Worm (Caenorhabditis elegans) whole organism, late embryonic: ENCODE data around the gene rpac-19.

ENCODE experiments used
- F13H6.1 ChIP-seq: sonication (generic microtip); optimal IDR thresholded peaks from 2 replicates; lab custom pipeline; 2016; ENCODE audit warnings: missing genetic modification characterization, missing compliant biosample characterization
- K02D7.2 ChIP-seq: sonication (generic microtip); optimal IDR thresholded peaks from 2 replicates; lab custom pipeline; 2017; ENCODE audit warnings: mild to moderate bottlenecking, missing genetic modification characterization, missing compliant biosample characterization
- Y22D7AL.16 ChIP-seq: sonication (generic microtip); optimal IDR thresholded peaks from 2 replicates; lab custom pipeline; 2016; ENCODE audit warnings: missing genetic modification characterization, missing compliant biosample characterization
- ahr-1 ChIP-seq: sonication (generic microtip); optimal IDR thresholded peaks from 2 replicates; lab custom pipeline; 2016; ENCODE audit warnings: missing genetic modification characterization, missing compliant biosample characterization
- ama-1 ChIP-seq: fragments of 150-350 bp; optimal IDR thresholded peaks from 2 replicates; lab custom pipeline; 2014
- ceh-14 ChIP-seq: sonication (generic microtip); optimal IDR thresholded peaks from 2 replicates; lab custom pipeline; 2016; ENCODE audit warnings: missing genotype, missing genetic modification characterization, missing compliant biosample characterization
- ceh-18 ChIP-seq: sonication (generic microtip); optimal IDR thresholded peaks from 2 replicates; lab custom pipeline; 2016; ENCODE audit warnings: missing genetic modification characterization, missing compliant biosample characterization
- ceh-2 ChIP-seq: sonication (generic microtip); optimal IDR thresholded peaks from 2 replicates; lab custom pipeline; 2016; ENCODE audit warnings: missing genotype, missing genetic modification characterization, missing compliant biosample characterization
- ceh-22 ChIP-seq: sonication (generic microtip); optimal IDR thresholded peaks from 2 replicates; lab custom pipeline; 2017; ENCODE audit warnings: missing biosample characterization, missing genetic modification characterization
- ceh-31 ChIP-seq: sonication (generic microtip); optimal IDR thresholded peaks from 2 replicates; lab custom pipeline; 2016; ENCODE audit warnings: missing genetic modification characterization, missing compliant biosample characterization
- ceh-34 ChIP-seq: sonication (generic microtip); optimal IDR thresholded peaks from 2 replicates; lab custom pipeline; 2016; ENCODE audit warnings: mild to moderate bottlenecking, missing genetic modification characterization, missing compliant biosample characterization
- elt-2 ChIP-seq: sonication (generic microtip); optimal IDR thresholded peaks from 2 replicates; lab custom pipeline; 2016; ENCODE audit warnings: missing genetic modification reagents, missing genetic modification characterization, missing compliant biosample characterization
- elt-4 ChIP-seq: sonication (generic microtip); optimal IDR thresholded peaks from 2 replicates; lab custom pipeline; 2016; ENCODE audit warnings: missing genetic modification characterization, missing compliant biosample characterization
- fax-1 ChIP-seq: sonication (generic microtip); optimal IDR thresholded peaks from 2 replicates; lab custom pipeline; 2016; ENCODE audit warnings: missing genotype, missing genetic modification characterization, missing compliant biosample characterization
- fkh-6 ChIP-seq: sonication (generic microtip); optimal IDR thresholded peaks from 2 replicates; lab custom pipeline; 2016; ENCODE audit warnings: missing genetic modification characterization, missing compliant biosample characterization
- hlh-30 ChIP-seq: sonication (generic microtip); optimal IDR thresholded peaks from 2 replicates; lab custom pipeline; 2017; ENCODE audit warnings: antibody characterized with exemption, missing genetic modification characterization, missing compliant biosample characterization; ENCODE audit not compliant: insufficient read depth
- hlh-8 ChIP-seq: sonication (generic microtip); optimal IDR thresholded peaks from 2 replicates; lab custom pipeline; 2016; ENCODE audit warnings: missing genotype, missing genetic modification characterization, missing compliant biosample characterization
- lim-6 ChIP-seq: sonication (generic microtip); optimal IDR thresholded peaks from 2 replicates; lab custom pipeline; 2016; ENCODE audit warnings: missing genetic modification characterization, missing compliant biosample characterization
- nfya-1 ChIP-seq: sonication (generic microtip); optimal IDR thresholded peaks from 2 replicates; lab custom pipeline; 2017; ENCODE audit warnings: missing genetic modification characterization, mild to moderate bottlenecking, missing compliant biosample characterization, antibody characterized with exemption, moderate library complexity
- nhr-11 ChIP-seq: fragments of 150-350 bp; optimal IDR thresholded peaks from 2 replicates; lab custom pipeline; 2014; ENCODE audit warnings: missing biosample characterization, missing genetic modification characterization
- odd-2 ChIP-seq: sonication (generic microtip); optimal IDR thresholded peaks from 2 replicates; lab custom pipeline; 2017; ENCODE audit warnings: antibody characterized with exemption, mild to moderate bottlenecking, missing genetic modification characterization, missing compliant biosample characterization
- pag-3 ChIP-seq: sonication (generic microtip); optimal IDR thresholded peaks from 2 replicates; lab custom pipeline; 2016; ENCODE audit warnings: missing compliant biosample characterization, missing genetic modification characterization, borderline replicate concordance
- pros-1 ChIP-seq: fragments of 150-350 bp; optimal IDR thresholded peaks from 2 replicates; lab custom pipeline; 2014; ENCODE audit warnings: missing biosample characterization, missing genetic modification reagents, missing genetic modification characterization
- rnt-1 ChIP-seq: sonication (generic microtip); optimal IDR thresholded peaks from 2 replicates; lab custom pipeline; 2016; ENCODE audit warnings: missing genetic modification characterization, missing compliant biosample characterization
- sdc-2 ChIP-seq: sonication (generic microtip); optimal IDR thresholded peaks from 2 replicates; lab custom pipeline; 2016; ENCODE audit warnings: missing genotype, missing genetic modification characterization, missing compliant biosample characterization
- tbx-2 ChIP-seq: sonication (generic microtip); optimal IDR thresholded peaks from 2 replicates; lab custom pipeline; 2016; ENCODE audit warnings: missing genetic modification characterization, missing compliant biosample characterization
- ttx-3 ChIP-seq: sonication (generic microtip); optimal IDR thresholded peaks from 2 replicates; lab custom pipeline; 2016; ENCODE audit warnings: missing genetic modification reagents, missing genetic modification characterization, missing compliant biosample characterization
- unc-42 ChIP-seq: sonication (generic microtip); optimal IDR thresholded peaks from 2 replicates; lab custom pipeline; 2016; ENCODE audit warnings: missing genotype, missing genetic modification characterization, missing compliant biosample characterization
- unc-55 ChIP-seq: sonication (generic microtip); optimal IDR thresholded peaks from 2 replicates; lab custom pipeline; 2017; ENCODE audit warnings: missing biosample characterization, missing genetic modification reagents, missing genetic modification characterization
- ztf-16 ChIP-seq: sonication (generic microtip); optimal IDR thresholded peaks from 2 replicates; lab custom pipeline; 2017; ENCODE audit warnings: missing genetic modification characterization, missing compliant biosample characterization

rpac-19 gene

DNA sequence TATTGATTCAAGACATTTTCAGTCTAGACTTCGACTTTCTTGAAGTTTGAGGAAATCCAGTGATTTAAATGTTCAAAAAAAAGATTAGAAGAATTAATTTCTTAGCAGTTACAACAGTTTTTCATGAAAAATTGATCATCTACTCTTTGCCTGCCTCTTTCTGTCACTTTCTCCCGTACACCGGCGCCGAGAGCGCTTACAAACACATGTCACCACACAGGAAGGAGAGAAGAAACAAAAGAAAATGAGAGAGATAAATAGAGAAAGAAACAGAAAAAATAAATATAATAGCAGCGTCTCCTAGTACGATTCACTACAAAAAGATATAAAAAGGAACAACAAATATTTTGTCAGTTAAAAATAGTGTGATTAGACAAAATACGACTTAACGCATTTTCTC is 37.0 kb upstream of the rpac-19 start:
- TF ChIP-seq ama-1 (lab: Kevin White, UChicago) (no peak), unc-55 (peak; percentile 53), ceh-2 (no peak), nhr-11 (no peak), ttx-3 (no peak), pros-1 (no peak), ceh-22 (tag; lab: Kevin White, UChicago) (no peak)
- TF ChIP-seq, all 69 proteins: peak for 1

DNA sequence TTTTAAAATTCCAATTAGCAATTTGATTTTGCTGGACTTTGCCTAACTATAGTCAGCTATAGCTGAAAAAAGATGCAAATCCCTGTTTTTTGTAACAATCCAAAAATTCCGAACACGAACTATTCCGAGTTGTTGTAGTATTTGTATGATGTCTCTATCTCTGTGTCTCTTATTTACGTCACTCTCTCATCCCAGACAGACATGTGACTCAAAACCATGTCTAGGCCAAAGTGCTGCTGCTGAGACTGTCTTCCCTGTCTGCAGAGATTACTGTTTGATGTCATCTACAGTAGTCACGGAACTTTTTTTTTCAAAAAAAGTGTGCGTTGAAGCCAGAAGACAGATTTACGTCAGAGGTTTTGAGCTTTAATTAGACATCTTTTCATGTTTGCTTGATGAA is 36.6 kb upstream of the rpac-19 start:
- TF ChIP-seq lim-6 (tag; lab: Kevin White, UChicago): no peak
- peak; percentile 48 for TF ChIP-seq hlh-30 (tag; lab: Kevin White, UChicago)
- TF ChIP-seq, all 69 proteins: peak for 1

DNA sequence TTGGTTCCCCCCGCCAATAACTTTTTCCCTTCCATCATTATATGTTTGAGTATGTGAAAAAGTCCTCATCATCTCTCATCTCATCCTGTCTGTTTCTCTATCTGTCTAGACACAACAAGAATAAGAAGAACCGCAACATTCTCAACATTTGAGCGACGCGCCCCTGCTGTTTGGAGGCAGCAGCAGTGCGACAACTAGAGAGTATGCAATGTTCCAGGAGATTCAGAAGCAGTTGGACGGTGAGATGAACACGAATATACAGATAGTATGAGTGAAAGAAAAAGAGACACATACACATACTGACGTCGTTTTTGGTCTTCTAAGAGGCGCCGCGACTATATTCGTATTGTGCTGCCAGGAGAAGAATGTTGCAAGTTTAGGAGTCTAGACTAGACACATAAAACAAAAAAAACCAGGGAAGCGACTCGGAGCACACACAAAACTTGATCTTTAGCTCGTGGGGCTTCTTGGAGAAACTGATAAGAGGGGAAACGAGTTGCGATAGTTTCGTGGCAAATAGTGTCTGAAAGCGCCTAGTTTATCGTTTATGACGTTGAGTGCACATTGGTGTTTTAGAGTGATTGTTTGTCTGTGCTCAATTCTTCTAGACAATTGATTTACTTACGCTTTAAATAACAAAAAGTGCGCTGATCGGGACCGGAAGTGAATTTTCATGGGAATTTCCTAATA is 36.0 kb upstream of the rpac-19 start:
- TF ChIP-seq nfya-1 (peak; percentile 19), ceh-31 (no peak), unc-42 (tag; lab: Kevin White, UChicago) (no peak), rnt-1 (tag; lab: Kevin White, UChicago) (peak; percentile 13), ama-1 (lab: Kevin White, UChicago) (no peak), lim-6 (tag; lab: Kevin White, UChicago) (no peak), ztf-16 (tag; lab: Kevin White, UChicago) (no peak), ceh-14 (no peak), elt-2 (tag; lab: Kevin White, UChicago) (peak; percentile 15), F13H6.1 (tag; lab: Kevin White, UChicago) (no peak), unc-55 (peak; percentile 51)

DNA sequence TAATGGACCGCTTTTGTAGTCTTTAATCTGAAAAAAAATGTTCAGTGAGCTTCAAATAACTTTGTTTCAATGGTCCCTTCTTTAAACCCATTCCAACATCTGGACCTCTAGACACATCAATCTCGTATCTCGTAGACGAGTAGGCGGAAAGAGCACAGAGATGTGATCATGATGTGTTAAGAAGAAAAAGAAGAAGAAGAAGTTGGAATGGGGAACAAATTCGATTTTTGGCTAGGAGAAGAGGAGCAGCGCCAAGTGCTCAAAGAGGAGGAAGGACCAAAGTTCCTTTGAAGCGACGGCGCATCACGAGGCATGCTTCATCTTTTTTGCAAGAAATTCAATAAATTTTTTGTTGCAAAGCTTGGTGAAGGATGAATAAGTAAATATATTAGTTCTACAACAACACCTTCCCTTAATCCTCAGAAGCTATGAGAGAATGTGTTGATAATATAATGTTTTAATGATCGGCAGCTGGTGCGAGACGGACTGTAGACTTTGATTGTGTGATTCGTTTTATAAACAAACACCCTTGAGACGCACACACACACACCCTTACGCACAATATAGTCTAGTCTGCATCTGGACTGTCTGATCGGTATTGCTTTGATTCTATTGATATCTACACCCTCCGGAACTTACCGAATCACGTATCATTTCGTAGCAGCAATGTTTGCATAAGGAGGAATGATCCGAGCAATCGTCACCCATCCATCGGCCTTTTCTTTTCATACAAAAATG is 35.0 kb upstream of the rpac-19 start:
- peak; percentile 13 for TF ChIP-seq odd-2 (tag; lab: Kevin White, UChicago)
- TF ChIP-seq unc-42 (tag; lab: Kevin White, UChicago): peak; percentile 46
- no peak for TF ChIP-seq hlh-8 (tag; lab: Kevin White, UChicago)
- TF ChIP-seq pag-3: no peak
- TF ChIP-seq elt-4 (tag; lab: Kevin White, UChicago): no peak

DNA sequence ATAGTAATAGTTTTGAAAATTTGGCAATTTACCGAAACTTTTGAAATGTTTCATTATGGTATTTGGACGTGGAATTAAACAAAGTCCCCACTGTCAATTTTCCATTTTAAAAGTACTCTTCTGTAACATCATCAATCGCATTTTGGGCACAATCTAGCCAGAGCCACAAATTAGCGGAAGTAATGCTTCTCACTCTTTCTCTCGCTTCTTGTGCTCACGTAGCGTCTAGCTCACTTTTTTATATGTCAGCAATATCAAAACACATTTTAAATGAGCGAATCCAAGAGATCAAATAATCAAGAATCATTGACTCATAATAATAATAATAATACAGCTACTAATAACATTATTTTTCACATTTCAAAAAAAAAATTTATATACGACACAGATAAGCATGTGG is 34.3 kb upstream of the rpac-19 start:
- no peak for TF ChIP-seq sdc-2
- no peak for TF ChIP-seq K02D7.2 (tag; lab: Kevin White, UChicago)
- TF ChIP-seq fkh-6 (tag; lab: Kevin White, UChicago): no peak
- no peak for TF ChIP-seq tbx-2 (tag; lab: Kevin White, UChicago)
- no peak for TF ChIP-seq ceh-22 (tag; lab: Kevin White, UChicago)
- TF ChIP-seq Y22D7AL.16: no peak
- TF ChIP-seq ceh-31: no peak
- no peak for TF ChIP-seq ceh-34 (tag; lab: Kevin White, UChicago)
- TF ChIP-seq ahr-1 (tag; lab: Kevin White, UChicago): no peak
- no peak for TF ChIP-seq lim-6 (tag; lab: Kevin White, UChicago)
- no peak for TF ChIP-seq nhr-11
- no peak for TF ChIP-seq fax-1 (tag; lab: Kevin White, UChicago)

DNA sequence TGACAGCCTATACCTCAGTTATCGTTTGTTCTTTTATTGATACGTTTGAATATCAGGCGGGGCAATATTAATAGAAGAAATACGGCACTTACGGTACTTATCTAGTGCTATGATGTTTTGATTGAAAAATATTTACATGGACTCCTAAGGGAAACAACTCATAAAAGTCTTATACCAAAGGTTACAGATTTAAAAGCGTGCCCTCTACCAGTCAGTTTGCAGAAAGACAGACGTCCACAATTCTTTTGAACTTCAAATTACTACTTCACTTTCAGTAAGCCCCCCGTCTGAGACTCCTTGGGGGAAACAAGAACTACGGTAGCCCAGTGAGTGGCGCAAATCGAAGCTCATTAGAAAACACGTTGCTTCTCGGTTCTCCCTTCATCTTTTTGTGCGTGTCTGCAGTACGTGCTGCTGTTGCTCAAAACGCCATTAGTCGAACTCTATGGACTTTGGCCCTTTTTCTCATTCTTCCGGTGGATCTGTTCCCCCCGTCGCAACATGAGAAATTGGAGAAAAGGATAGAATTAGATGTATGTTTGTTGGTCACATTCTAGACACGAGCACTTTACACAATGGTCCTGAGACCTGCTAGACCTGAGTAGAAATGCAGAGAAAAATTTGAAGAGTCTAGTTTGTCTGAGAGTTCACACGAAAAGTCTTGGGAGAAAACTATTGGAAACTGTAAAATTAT is 32.7 kb upstream of the rpac-19 start:
- TF ChIP-seq ceh-18 (tag; lab: Kevin White, UChicago) (peak; percentile 49), ama-1 (lab: Kevin White, UChicago) (no peak)
- TF ChIP-seq, all 69 proteins: peak for 1
